Worm (Caenorhabditis elegans) whole organism, L4 larva: ENCODE results near the gene C36A4.4.

Experiments
- F10B5.3 ChIP-seq: sonication (generic microtip); optimal IDR thresholded peaks from 2 replicates; lab custom pipeline; 2016; ENCODE audit warnings: mild to moderate bottlenecking, missing genetic modification characterization, missing compliant biosample characterization
- T20F7.1 ChIP-seq: fragments of 200-800 bp; sonication (Bioruptor generic); optimal IDR thresholded peaks from 2 replicates; lab custom pipeline; 2018; ENCODE audit warnings: mild to moderate bottlenecking, missing genetic modification characterization, missing compliant biosample characterization
- Y48G9A.11 ChIP-seq: fragments of 200-800 bp; sonication (Bioruptor generic); IDR thresholded peaks from 2 replicates; pipeline ENCODE4 v1.3.6; 2022; ENCODE audit warnings: missing genetic modification reagents, missing genetic modification characterization, missing compliant biosample characterization
- Y75B8A.6 ChIP-seq: fragments of 200-800 bp; sonication (Bioruptor generic); IDR thresholded peaks from 2 replicates; pipeline ENCODE4 v1.3.6; 2022; ENCODE audit warnings: missing genetic modification reagents, missing genetic modification characterization, missing compliant biosample characterization
- ZK546.5 ChIP-seq, 2 experiments: sonication (generic microtip); optimal IDR thresholded peaks; 2 replicates each; lab custom pipeline; 2017; ENCODE audit warnings: missing biosample characterization in 2 of 2, missing genetic modification characterization in 2 of 2
- ama-1 ChIP-seq: fragments of 150-350 bp; optimal IDR thresholded peaks from 2 replicates; lab custom pipeline; 2014; ENCODE audit warnings: inconsistent platforms, mixed read lengths
- attf-4 ChIP-seq: sonication (generic microtip); optimal IDR thresholded peaks from 3 replicates; lab custom pipeline; 2017; ENCODE audit warnings: missing biosample characterization, missing genetic modification characterization
- ceh-32 ChIP-seq: sonication (generic microtip); optimal IDR thresholded peaks from 2 replicates; lab custom pipeline; 2016; ENCODE audit warnings: mild to moderate bottlenecking, missing genetic modification characterization, missing compliant biosample characterization; ENCODE audit not compliant: poor library complexity
- ceh-44 ChIP-seq: fragments of 200-800 bp; sonication (Bioruptor generic); IDR thresholded peaks from 2 replicates; pipeline ENCODE4 v1.3.6; 2022; ENCODE audit warnings: missing genetic modification reagents, missing genetic modification characterization, missing compliant biosample characterization
- ceh-82 ChIP-seq: sonication (generic microtip); optimal IDR thresholded peaks from 2 replicates; lab custom pipeline; 2017; ENCODE audit warnings: missing biosample characterization, missing genetic modification characterization
- ces-1 ChIP-seq: fragments of 150-350 bp; sonication (generic microtip); optimal IDR thresholded peaks from 4 replicates; lab custom pipeline; 2014; ENCODE audit warnings: missing biosample characterization, missing genetic modification reagents, missing genetic modification characterization
- ctbp-1 ChIP-seq: fragments of 200-800 bp; sonication (Bioruptor generic); IDR thresholded peaks from 2 replicates; pipeline ENCODE4 v1.3.6; 2022; ENCODE audit warnings: missing genetic modification reagents, missing genetic modification characterization, missing compliant biosample characterization
- daf-12 ChIP-seq: fragments of 150-350 bp; optimal IDR thresholded peaks from 2 replicates; lab custom pipeline; 2014; ENCODE audit warnings: missing biosample characterization, missing genetic modification reagents, missing genetic modification characterization
- daf-16 ChIP-seq, 3 experiments: sonication (generic microtip); optimal IDR thresholded peaks; 2 replicates each; lab custom pipeline; 2016 to 2017; ENCODE audit warnings: missing genetic modification characterization in 3 of 3, missing genetic modification reagents in 3 of 3, mild to moderate bottlenecking in 2 of 3, missing compliant biosample characterization in 2 of 3, missing biosample characterization in 1 of 3, moderate library complexity in 1 of 3
- dmd-6 ChIP-seq: fragments of 200-800 bp; sonication (Bioruptor generic); IDR thresholded peaks from 2 replicates; pipeline ENCODE4 v1.3.6; 2022; ENCODE audit warnings: missing genetic modification reagents, missing genetic modification characterization, missing compliant biosample characterization
- duxl-1 ChIP-seq: sonication (generic microtip); optimal IDR thresholded peaks from 2 replicates; lab custom pipeline; 2016; ENCODE audit warnings: mild to moderate bottlenecking, missing genetic modification characterization, moderate library complexity, missing compliant biosample characterization; ENCODE audit not compliant: poor library complexity
- dve-1 ChIP-seq: sonication (generic microtip); optimal IDR thresholded peaks from 2 replicates; lab custom pipeline; 2017; ENCODE audit warnings: antibody characterized with exemption, mild to moderate bottlenecking, missing genetic modification characterization, missing compliant biosample characterization; ENCODE audit not compliant: insufficient read depth
- fkh-10 ChIP-seq: fragments of 150-350 bp; optimal IDR thresholded peaks from 2 replicates; lab custom pipeline; 2014; ENCODE audit warnings: missing biosample characterization, missing genetic modification reagents, missing genetic modification characterization
- fos-1 ChIP-seq: fragments of 150-350 bp; optimal IDR thresholded peaks from 2 replicates; lab custom pipeline; 2014; ENCODE audit warnings: missing biosample characterization, missing genetic modification characterization
- hlh-30 ChIP-seq: sonication (generic microtip); optimal IDR thresholded peaks from 2 replicates; lab custom pipeline; 2017; ENCODE audit warnings: antibody characterized with exemption, mild to moderate bottlenecking, missing genetic modification characterization, missing compliant biosample characterization; ENCODE audit not compliant: insufficient read depth
- hmg-1.1 ChIP-seq: fragments of 200-800 bp; sonication (Bioruptor generic); IDR thresholded peaks from 2 replicates; pipeline ENCODE4 v1.3.6; 2022; ENCODE audit warnings: missing genetic modification reagents, missing genetic modification characterization, missing compliant biosample characterization
- jun-1 ChIP-seq: fragments of 150-350 bp; optimal IDR thresholded peaks from 2 replicates; lab custom pipeline; 2014; ENCODE audit warnings: missing biosample characterization, missing genetic modification reagents, missing genetic modification characterization
- lin-1 ChIP-seq: fragments of 200-800 bp; sonication (Bioruptor generic); IDR thresholded peaks from 2 replicates; pipeline ENCODE4 v1.3.6; 2022; ENCODE audit warnings: missing genetic modification reagents, missing genetic modification characterization, missing compliant biosample characterization
- lin-29 ChIP-seq: fragments of 200-800 bp; sonication (Bioruptor generic); IDR thresholded peaks from 2 replicates; pipeline ENCODE4 v1.3.6; 2022; ENCODE audit warnings: missing genetic modification reagents, missing genetic modification characterization, missing compliant biosample characterization
- lin-39 ChIP-seq: fragments of 150-350 bp; optimal IDR thresholded peaks from 2 replicates; lab custom pipeline; 2014; ENCODE audit warnings: missing biosample characterization, missing genetic modification reagents, missing genetic modification characterization
- lir-3 ChIP-seq: sonication (generic microtip); optimal IDR thresholded peaks from 2 replicates; lab custom pipeline; 2016; ENCODE audit warnings: mild to moderate bottlenecking, missing genetic modification characterization, missing compliant biosample characterization
- lsy-2 ChIP-seq, 2 experiments: fragments of 150-350 bp in 1 of 2; sonication (generic microtip) in 1 of 2; optimal IDR thresholded peaks; 2 replicates each; lab custom pipeline; 2014 to 2017; ENCODE audit warnings: missing biosample characterization in 2 of 2, missing genetic modification characterization in 2 of 2
- madf-5 ChIP-seq, 2 experiments: fragments of 200-800 bp; sonication (Bioruptor generic); IDR thresholded peaks; 2 replicates each; pipeline ENCODE4 v1.3.6; 2022; ENCODE audit warnings: missing compliant biosample characterization in 2 of 2, missing genetic modification characterization in 2 of 2
- madf-9 ChIP-seq: fragments of 200-800 bp; sonication (Bioruptor generic); conservative IDR thresholded peaks from 2 replicates; pipeline ENCODE4 v1.3.6; 2022; ENCODE audit warnings: missing genetic modification reagents, missing genetic modification characterization, missing compliant biosample characterization
- mdt-29 ChIP-seq: fragments of 200-800 bp; sonication (Bioruptor generic); IDR thresholded peaks from 2 replicates; pipeline ENCODE4 v1.3.6; 2022; ENCODE audit warnings: missing genetic modification reagents, missing genetic modification characterization, missing compliant biosample characterization
- mxl-2 ChIP-seq: fragments of 200-800 bp; sonication (Bioruptor generic); conservative IDR thresholded peaks from 2 replicates; pipeline ENCODE4 v1.3.6; 2022; ENCODE audit warnings: missing genetic modification reagents, missing genetic modification characterization, missing compliant biosample characterization
- nhr-102 ChIP-seq: sonication (generic microtip); optimal IDR thresholded peaks from 2 replicates; lab custom pipeline; 2016; ENCODE audit warnings: mild to moderate bottlenecking, missing genetic modification characterization, moderate library complexity, missing compliant biosample characterization
- nhr-11 ChIP-seq: fragments of 150-350 bp; optimal IDR thresholded peaks from 2 replicates; lab custom pipeline; 2014; ENCODE audit warnings: missing biosample characterization, missing genetic modification characterization
- nhr-111 ChIP-seq: fragments of 200-800 bp; sonication (Bioruptor generic); optimal IDR thresholded peaks from 2 replicates; lab custom pipeline; 2018; ENCODE audit warnings: mild to moderate bottlenecking, missing genetic modification characterization, missing compliant biosample characterization
- nhr-25 ChIP-seq: sonication (generic microtip); optimal IDR thresholded peaks from 2 replicates; lab custom pipeline; 2017; ENCODE audit warnings: missing genetic modification characterization, mild to moderate bottlenecking, missing compliant biosample characterization, antibody characterized with exemption, moderate library complexity, borderline replicate concordance; ENCODE audit not compliant: insufficient read depth
- nhr-28 ChIP-seq: fragments of 150-350 bp; optimal IDR thresholded peaks from 2 replicates; lab custom pipeline; 2014; ENCODE audit warnings: missing biosample characterization, missing genetic modification characterization
- nhr-6 ChIP-seq: fragments of 150-350 bp; optimal IDR thresholded peaks from 2 replicates; lab custom pipeline; 2014; ENCODE audit warnings: missing biosample characterization, missing genetic modification characterization
- nhr-77 ChIP-seq: fragments of 150-350 bp; optimal IDR thresholded peaks from 2 replicates; lab custom pipeline; 2014; ENCODE audit warnings: missing biosample characterization, missing genetic modification characterization
- pha-4 ChIP-seq, 2 experiments: fragments of 150-350 bp in 1 of 2; fragments of 200-800 bp in 1 of 2; sonication (Bioruptor generic) in 1 of 2; IDR thresholded peaks in 1 of 2; optimal IDR thresholded peaks in 1 of 2; 2 replicates each; pipeline versions ENCODE4 v1.3.6 to Lab custom; 2014 to 2022; ENCODE audit warnings: missing genetic modification characterization in 2 of 2, missing genetic modification reagents in 2 of 2, missing biosample characterization in 1 of 2, missing compliant biosample characterization in 1 of 2
- set-16 ChIP-seq: fragments of 200-800 bp; sonication (Bioruptor generic); IDR thresholded peaks from 2 replicates; pipeline ENCODE4 v1.3.6; 2022; ENCODE audit warnings: missing genetic modification reagents, missing genetic modification characterization, missing compliant biosample characterization
- tag-97 ChIP-seq: fragments of 200-800 bp; sonication (Bioruptor generic); IDR thresholded peaks from 2 replicates; pipeline ENCODE4 v1.3.6; 2022; ENCODE audit warnings: missing genetic modification characterization, missing compliant biosample characterization
- tra-1 ChIP-seq: fragments of 200-800 bp; sonication (Bioruptor generic); IDR thresholded peaks from 2 replicates; pipeline ENCODE4 v1.3.6; 2022; ENCODE audit warnings: missing genetic modification reagents, missing genetic modification characterization, missing compliant biosample characterization
- unc-39 ChIP-seq: sonication (generic microtip); optimal IDR thresholded peaks from 2 replicates; lab custom pipeline; 2017; ENCODE audit warnings: missing biosample characterization, missing genetic modification characterization
- zfp-2 ChIP-seq: sonication (generic microtip); optimal IDR thresholded peaks from 2 replicates; lab custom pipeline; 2016; ENCODE audit warnings: mild to moderate bottlenecking, missing genetic modification characterization, missing compliant biosample characterization
- zip-11 ChIP-seq: fragments of 200-800 bp; sonication (Bioruptor generic); IDR thresholded peaks from 2 replicates; pipeline ENCODE4 v1.3.6; 2022; ENCODE audit warnings: missing genetic modification characterization, missing compliant biosample characterization

Gene C36A4.4

DNA sequence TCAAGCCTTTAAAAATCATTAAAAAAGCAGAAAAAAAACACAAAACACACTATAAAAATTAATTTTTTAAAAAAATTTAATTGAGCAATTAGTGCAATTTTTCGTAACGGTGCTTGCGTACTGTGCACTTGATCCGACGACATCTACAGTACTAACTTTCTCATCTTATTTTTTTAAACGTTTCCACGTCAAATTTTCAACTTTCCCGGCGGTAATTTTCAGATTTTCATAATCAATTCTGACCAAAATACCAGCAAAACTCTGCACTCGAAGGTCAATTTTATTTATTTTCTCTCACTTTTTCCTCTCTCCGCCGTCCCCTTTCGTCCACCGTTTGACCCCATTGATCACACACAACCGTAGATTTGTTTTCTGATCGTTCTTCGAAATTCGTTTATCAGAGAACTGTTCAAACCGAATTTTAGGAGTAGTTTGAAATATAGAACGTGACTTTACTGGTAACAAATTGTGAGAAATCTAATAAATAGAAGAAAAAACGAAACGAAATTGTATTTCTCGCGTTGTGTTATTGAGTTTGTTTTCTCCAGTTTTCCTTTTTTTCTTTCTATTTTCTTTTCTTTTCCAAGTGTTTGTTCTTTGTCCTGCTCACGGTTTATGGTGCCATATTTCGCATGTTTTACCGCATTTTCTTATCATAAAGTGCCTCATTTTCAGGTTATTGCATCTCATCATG, 20.5 kb upstream of the C36A4.4 start, which contains the start of gene acs-19 (continued):
- TF ChIP-seq jun-1 (tag; lab: Kevin White, UChicago) (no peak), duxl-1 (tag; lab: Kevin White, UChicago) (no peak), F10B5.3 (tag; lab: Kevin White, UChicago) (no peak)

DNA sequence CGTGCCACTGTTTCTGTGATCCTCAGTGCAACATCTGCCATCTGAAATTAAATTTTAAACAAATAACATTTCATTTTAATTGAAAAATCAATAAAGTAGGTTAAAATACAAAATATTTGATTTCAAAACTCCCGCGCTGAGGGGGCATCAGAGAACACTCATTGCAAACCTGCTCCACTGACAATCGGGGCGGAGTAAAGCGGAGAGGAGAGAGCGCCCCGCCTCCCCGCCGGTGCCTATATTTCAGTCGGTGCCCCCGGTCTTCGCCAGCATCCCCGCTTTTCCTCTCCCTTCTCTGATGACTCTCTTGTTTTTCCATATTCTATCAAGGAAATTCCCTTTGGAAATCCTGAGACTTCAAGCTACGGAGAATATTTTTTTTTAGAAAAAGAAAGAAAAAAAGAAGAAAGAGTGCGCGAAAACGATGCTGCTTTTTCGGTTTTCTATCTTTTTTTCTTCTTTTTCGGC, 19.5 kb upstream of the C36A4.4 start, which contains the start of gene brc-1:
brc-1 (minus strand) TSS at position 51 of the 468 bp plus-strand sequence.
- TF ChIP-seq attf-4 (tag; lab: Kevin White, UChicago) (no peak), ctbp-1 (peak; percentile 92), madf-9 (GFP tag; lab: Robert Waterston, UW) (peak; percentile 63; the same call in 1 of the 2 replicates), set-16 (GFP tag; lab: Robert Waterston, UW) (peak; percentile 98), mxl-2 (GFP tag; lab: Robert Waterston, UW) (no peak), nhr-25 (peak; percentile 62), Y75B8A.6 (GFP tag; lab: Robert Waterston, UW) (peak; percentile 41; the same call in 1 of the 2 replicates), ama-1 (lab: Kevin White, UChicago) (peak; percentile 99), nhr-6 (peak; percentile 86), daf-12 (tag; lab: Kevin White, UChicago) (no peak), ceh-82 (tag; lab: Kevin White, UChicago) (no peak), fos-1 (tag; lab: Kevin White, UChicago) (no peak), ceh-32 (tag; lab: Kevin White, UChicago) (no peak), nhr-77 (tag; lab: Kevin White, UChicago) (peak; percentile 86), zip-11 (GFP tag; lab: Robert Waterston, UW) (no peak), T20F7.1 (GFP tag; lab: Kevin White, UChicago) (peak; percentile 73), nhr-102 (tag; lab: Kevin White, UChicago) (peak; percentile 39), lin-39 (tag; lab: Kevin White, UChicago) (no peak), daf-16 (GFP tag; optimal IDR thresholded peaks at IDR 0.05; lab: Kevin White, UChicago) (peak in 1 of 2 experiments; percentile 41), daf-16 (tag; optimal IDR thresholded peaks at IDR 0.05; lab: Kevin White, UChicago) (peak; percentile 50), hlh-30 (tag; lab: Kevin White, UChicago) (peak; percentile 75), fkh-10 (GFP tag; lab: Kevin White, UChicago) (peak; percentile 94), pha-4 (GFP tag; IDR thresholded peaks at IDR 0.05; lab: Robert Waterston, UW) (peak; percentile 69), pha-4 (tag; optimal IDR thresholded peaks at IDR 0.05; lab: Kevin White, UChicago) (no peak), F10B5.3 (tag; lab: Kevin White, UChicago) (no peak), madf-5 (GFP tag; IDR thresholded peaks at IDR 0.05; lab: Robert Waterston, UW) (no peak), unc-39 (tag; lab: Kevin White, UChicago) (no peak), zfp-2 (peak; percentile 26), ZK546.5 (tag; optimal IDR thresholded peaks at IDR 0.05; lab: Kevin White, UChicago) (no peak), tra-1 (GFP tag; lab: Robert Waterston, UW) (no peak; the same call in none of the 2 replicates), ces-1 (GFP tag; lab: Kevin White, UChicago) (no peak), nhr-11 (tag; lab: Kevin White, UChicago) (peak; percentile 81), lsy-2 (tag; optimal IDR thresholded peaks at IDR 0.05; lab: Kevin White, UChicago) (peak; percentile 82 to 96), lin-29 (GFP tag; lab: Robert Waterston, UW) (no peak), lir-3 (no peak), jun-1 (tag; lab: Kevin White, UChicago) (peak; percentile 29), dve-1 (tag; lab: Kevin White, UChicago) (peak; percentile 83), Y48G9A.11 (GFP tag; lab: Robert Waterston, UW) (no peak), dmd-6 (peak; percentile 80), hmg-1.1 (GFP tag; lab: Robert Waterston, UW) (peak; percentile 85), lin-1 (peak; percentile 55; the same call in 1 of the 2 replicates), duxl-1 (tag; lab: Kevin White, UChicago) (peak; percentile 56), nhr-111 (GFP tag; lab: Kevin White, UChicago) (no peak), tag-97 (GFP tag; lab: Robert Waterston, UW) (no peak), nhr-28 (tag; lab: Kevin White, UChicago) (peak; percentile 77), mdt-29 (GFP tag; lab: Robert Waterston, UW) (no peak), ceh-44 (GFP tag; lab: Robert Waterston, UW) (0 out of 2 replicates have a peak, but pooled peaks have one; percentile 28)
